Fruit fly (Drosophila melanogaster) whole organism: ENCODE results near the gene blp.

Experiments
- CG8478 ChIP-seq: fragments of >200 bp; optimal IDR thresholded peaks from 2 replicates; lab custom pipeline; 2018; ENCODE audit warnings: inconsistent platforms
- Dll ChIP-seq: fragments of >200 bp; optimal IDR thresholded peaks from 2 replicates; lab custom pipeline; 2017
- EcR ChIP-seq, 2 experiments: fragments of >200 bp; optimal IDR thresholded peaks; 2 replicates each; lab custom pipeline; 2017; ENCODE audit warnings: missing biosample characterization in 2 of 2, missing genetic modification characterization in 2 of 2, missing genetic modification reagents in 2 of 2
- pan ChIP-seq: fragments of >200 bp; optimal IDR thresholded peaks from 2 replicates; lab custom pipeline; 2017
- psq ChIP-seq: fragments of >200 bp; optimal IDR thresholded peaks from 2 replicates; lab custom pipeline; 2017
- usp ChIP-seq: fragments of >200 bp; optimal IDR thresholded peaks from 2 replicates; lab custom pipeline; 2017; ENCODE audit warnings: missing biosample characterization, missing genetic modification characterization, mixed read lengths

The blp gene

DNA sequence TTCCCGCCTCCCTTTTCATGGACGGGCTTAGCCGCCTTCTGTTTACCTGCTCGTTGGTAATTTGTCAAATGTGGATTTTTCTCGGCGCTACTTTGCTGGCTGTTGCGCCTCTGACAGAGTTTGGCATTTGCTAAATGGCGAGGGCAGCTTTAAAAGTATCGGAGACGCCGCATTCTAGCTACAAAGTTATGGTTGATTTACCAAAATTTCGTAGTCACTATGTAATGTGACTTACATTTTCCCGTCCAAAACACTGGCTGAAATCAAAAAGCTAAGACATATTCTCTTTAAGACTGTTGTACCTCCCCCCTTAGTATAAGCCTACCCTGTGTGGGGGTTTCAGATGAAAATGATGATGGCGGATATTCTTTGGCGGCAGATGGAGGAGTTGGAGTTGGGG lies 14.0 kb downstream of the blp start:
- TF ChIP-seq psq (lab: Kevin White, UChicago) (no peak), usp (GFP tag; lab: Kevin White, UChicago) (no peak), Dll (lab: Kevin White, UChicago) (no peak), pan (no peak), EcR (GFP tag; optimal IDR thresholded peaks at IDR 0.05; lab: Kevin White, UChicago) (no peak), CG8478 (no peak)

dm6 chr3R:15950843-15951242 lies 17.2 kb downstream of the blp start, which contains the start of the genes CG31088 and CG46383:
Gene CG31088, minus strand, starts transcription at chr3R:15950943.
Gene CG46383, minus strand, starts transcription at chr3R:15950943.
- no peak for TF ChIP-seq CG8478
- no peak for TF ChIP-seq Dll (lab: Kevin White, UChicago)
- no peak for TF ChIP-seq psq (lab: Kevin White, UChicago)
- no peak for TF ChIP-seq pan
- no peak for TF ChIP-seq usp (GFP tag; lab: Kevin White, UChicago)
- no peak for TF ChIP-seq EcR (GFP tag; optimal IDR thresholded peaks at IDR 0.05; lab: Kevin White, UChicago)

- TF ChIP-seq psq (lab: Kevin White, UChicago), result no peak
- TF ChIP-seq usp (GFP tag; lab: Kevin White, UChicago), result no peak
- TF ChIP-seq CG8478, result no peak
- no peak for TF ChIP-seq Dll (lab: Kevin White, UChicago)
- no peak for TF ChIP-seq pan
- no peak for TF ChIP-seq EcR (GFP tag; optimal IDR thresholded peaks at IDR 0.05; lab: Kevin White, UChicago)
These were observed 30.1 kb downstream of the blp start, which contains the start of the genes CG4287 and CG5516 for dm6 chr3R:15963690-15964281. Gene CG4287, minus strand, starts transcription at chr3R:15963867. Gene CG5516, plus strand, starts transcription at chr3R:15963884.

- no peak for TF ChIP-seq pan
- TF ChIP-seq psq (lab: Kevin White, UChicago), result no peak
- TF ChIP-seq Dll (lab: Kevin White, UChicago), result no peak
- TF ChIP-seq EcR (GFP tag; optimal IDR thresholded peaks at IDR 0.05; lab: Kevin White, UChicago), result no peak
- no peak for TF ChIP-seq CG8478
- TF ChIP-seq usp (GFP tag; lab: Kevin White, UChicago), result no peak
These were observed 31.5 kb downstream of the blp start, which contains the start of the genes CG32856 and Rbf2 for dm6 chr3R:15965169-15965568. Gene CG32856, minus strand, starts transcription at chr3R:15965351. Gene Rbf2, plus strand, starts transcription at chr3R:15965446.

- TF ChIP-seq EcR (GFP tag; optimal IDR thresholded peaks at IDR 0.05; lab: Kevin White, UChicago) (no peak), pan (no peak), usp (GFP tag; lab: Kevin White, UChicago) (no peak), Dll (lab: Kevin White, UChicago) (peak; percentile 32), psq (lab: Kevin White, UChicago) (no peak), CG8478 (no peak)
These were observed 38.8 kb downstream of the blp start, which contains the start of gene mor for dm6 chr3R:15972298-15972978. Gene mor, minus strand, starts transcription at chr3R:15972913.

- TF ChIP-seq Dll (lab: Kevin White, UChicago), result no peak
- no peak for TF ChIP-seq pan
- TF ChIP-seq EcR (GFP tag; optimal IDR thresholded peaks at IDR 0.05; lab: Kevin White, UChicago), result no peak
- no peak for TF ChIP-seq usp (GFP tag; lab: Kevin White, UChicago)
- no peak for TF ChIP-seq CG8478
- no peak for TF ChIP-seq psq (lab: Kevin White, UChicago)
These were observed 39.4 kb downstream of the blp start, which contains the start of gene Hel89B for dm6 chr3R:15972979-15973486. Gene Hel89B, plus strand, starts transcription at chr3R:15973298.

- TF ChIP-seq usp (GFP tag; lab: Kevin White, UChicago), result no peak
- no peak for TF ChIP-seq CG8478
These were observed 39.9 kb downstream of the blp start for dm6 chr3R:15973488-15973975.

dm6 chr3R:15974235-15974634 lies 40.6 kb downstream of the blp start:
- TF ChIP-seq EcR (GFP tag; optimal IDR thresholded peaks at IDR 0.05; lab: Kevin White, UChicago), result no peak
- TF ChIP-seq psq (lab: Kevin White, UChicago), result no peak
- TF ChIP-seq Dll (lab: Kevin White, UChicago), result no peak
- no peak for TF ChIP-seq usp (GFP tag; lab: Kevin White, UChicago)
- TF ChIP-seq pan, result no peak
- TF ChIP-seq CG8478, result no peak

DNA sequence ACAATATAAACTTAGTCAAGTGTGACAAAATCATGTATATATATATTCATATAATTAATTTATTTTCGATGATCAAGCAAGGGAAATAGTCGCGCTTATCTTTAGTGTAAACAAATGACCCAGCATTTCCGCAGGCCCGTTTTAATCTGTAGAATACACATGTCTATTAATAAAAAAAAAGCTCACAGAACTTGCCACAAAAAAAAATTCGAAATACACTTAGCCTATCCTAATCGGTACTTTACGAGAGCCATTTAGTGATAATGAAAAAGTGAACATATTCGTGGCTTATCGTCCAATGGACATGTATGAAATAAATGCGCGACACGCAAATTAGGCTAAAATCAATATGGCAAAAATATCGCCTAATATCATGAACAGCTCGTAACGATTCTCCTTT lies 41.5 kb downstream of the blp start:
- TF ChIP-seq EcR (GFP tag; optimal IDR thresholded peaks at IDR 0.05; lab: Kevin White, UChicago), result no peak
- TF ChIP-seq usp (GFP tag; lab: Kevin White, UChicago), result no peak
- no peak for TF ChIP-seq CG8478
- no peak for TF ChIP-seq Dll (lab: Kevin White, UChicago)
- TF ChIP-seq psq (lab: Kevin White, UChicago), result no peak
- no peak for TF ChIP-seq pan

- TF ChIP-seq psq (lab: Kevin White, UChicago), result no peak
- TF ChIP-seq Dll (lab: Kevin White, UChicago), result no peak
- TF ChIP-seq pan, result no peak
These were observed 50.0 kb downstream of the blp start for dm6 chr3R:15983541-15984229.
